Worm (Caenorhabditis elegans) whole organism, young adult: ENCODE measurements around the gene mocs-1.

Source experiments
- aptf-3 ChIP-seq: fragments of 200-800 bp; sonication (Bioruptor generic); IDR thresholded peaks from 2 replicates; pipeline ENCODE4 v1.3.6; 2022; ENCODE audit warnings: missing genetic modification characterization, missing compliant biosample characterization
- lsy-27 ChIP-seq: sonication (generic microtip); optimal IDR thresholded peaks from 2 replicates; lab custom pipeline; 2017; ENCODE audit warnings: missing genetic modification characterization, mild to moderate bottlenecking, missing compliant biosample characterization, antibody characterized with exemption, missing genotype, borderline replicate concordance; ENCODE audit not compliant: insufficient read depth
- pha-4 ChIP-seq: fragments of 150-350 bp; sonication (generic microtip); optimal IDR thresholded peaks from 2 replicates; lab custom pipeline; 2014; ENCODE audit warnings: missing biosample characterization, missing genetic modification reagents, missing genetic modification characterization

DNA sequence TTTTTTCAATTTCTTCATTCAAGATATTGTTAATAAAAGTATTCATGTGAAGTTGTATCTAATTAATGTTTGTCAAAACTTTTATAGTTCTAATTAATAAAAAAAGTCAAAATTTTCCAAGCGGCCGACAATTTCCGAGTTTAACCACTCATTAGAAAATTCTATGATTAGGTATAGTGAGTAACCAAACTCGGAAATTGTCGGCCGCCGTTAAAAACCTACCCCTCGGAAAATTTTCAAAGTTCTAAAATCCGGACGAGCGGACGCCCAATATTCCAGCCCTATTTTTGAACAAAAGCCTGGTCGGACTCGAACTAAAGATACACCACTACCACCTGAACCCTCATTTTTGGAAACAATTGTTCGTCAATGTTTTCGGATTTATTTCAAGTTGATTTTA lies 5.7 kb downstream of the mocs-1 start:
- no peak for TF ChIP-seq lsy-27 (tag; lab: Kevin White, UChicago)
- TF ChIP-seq aptf-3 (GFP tag; lab: Robert Waterston, UW) = no peak
- no peak for TF ChIP-seq pha-4 (tag; lab: Kevin White, UChicago)
